Fruit fly (Drosophila melanogaster) whole organism, embryonic: Measurements from ENCODE around the gene tw.

ENCODE experiments used
- Awh ChIP-seq: fragments of 200-800 bp; sonication (Bioruptor generic); IDR thresholded peaks from 2 replicates; pipeline ENCODE4, ENCODE4 v1.3.6; 2022; ENCODE audit warnings: missing biosample characterization, missing genetic modification characterization
- CG10654 ChIP-seq: fragments of 200-800 bp; sonication (Bioruptor generic); optimal IDR thresholded peaks from 2 replicates; lab custom pipeline; 2016; ENCODE audit warnings: missing biosample characterization, missing genetic modification characterization
- CG10979 ChIP-seq: fragments of 200-800 bp; sonication (Bioruptor generic); optimal IDR thresholded peaks from 2 replicates; lab custom pipeline; 2018; ENCODE audit warnings: missing biosample characterization, mild to moderate bottlenecking, missing genetic modification characterization, moderate library complexity
- CG11247 ChIP-seq: fragments of 200-800 bp; sonication (Bioruptor generic); IDR thresholded peaks from 2 replicates; pipeline ENCODE4 v1.3.6; 2022; ENCODE audit warnings: missing biosample characterization, missing genetic modification characterization
- CG11696 ChIP-seq: fragments of 200-800 bp; sonication (Bioruptor generic); IDR thresholded peaks from 2 replicates; pipeline ENCODE4 v1.3.6; 2022; ENCODE audit warnings: missing biosample characterization, missing genetic modification characterization
- CG12104 ChIP-seq: fragments of 200-800 bp; sonication (Bioruptor generic); optimal IDR thresholded peaks from 3 replicates; lab custom pipeline; 2016; ENCODE audit warnings: missing biosample characterization, missing genetic modification characterization
- CG14441 ChIP-seq: fragments of 200-800 bp; sonication (Bioruptor generic); IDR thresholded peaks from 2 replicates; pipeline ENCODE4 v1.3.6; 2022; ENCODE audit warnings: missing biosample characterization, missing genetic modification characterization
- CG15011 ChIP-seq: fragments of 200-800 bp; sonication (Bioruptor generic); optimal IDR thresholded peaks from 3 replicates; lab custom pipeline; 2018; ENCODE audit warnings: missing biosample characterization, mild to moderate bottlenecking, missing genetic modification characterization
- CG18011 ChIP-seq: fragments of 200-800 bp; sonication (Bioruptor generic); optimal IDR thresholded peaks from 2 replicates; lab custom pipeline; 2017; ENCODE audit warnings: missing biosample characterization, missing genetic modification characterization, mild to moderate bottlenecking, moderate library complexity, missing genotype
- CG18619 ChIP-seq: fragments of 200-800 bp; sonication (Bioruptor generic); optimal IDR thresholded peaks from 3 replicates; lab custom pipeline; 2017; ENCODE audit warnings: missing biosample characterization, mild to moderate bottlenecking, missing genetic modification characterization
- CG2199 ChIP-seq: fragments of 200-800 bp; sonication (Bioruptor generic); IDR thresholded peaks from 3 replicates; pipeline ENCODE4 v1.3.6; 2022; ENCODE audit warnings: missing biosample characterization, missing genetic modification characterization
- CG2875 ChIP-seq: fragments of 200-800 bp; sonication (Bioruptor generic); optimal IDR thresholded peaks from 2 replicates; lab custom pipeline; 2017; ENCODE audit warnings: missing biosample characterization, mild to moderate bottlenecking, missing genetic modification characterization, missing genetic modification reagents
- CG2889 ChIP-seq: fragments of 200-800 bp; sonication (Bioruptor generic); IDR thresholded peaks from 3 replicates; pipeline ENCODE4 v1.3.6; 2022; ENCODE audit warnings: missing biosample characterization, missing genetic modification characterization
- CG30431 ChIP-seq: fragments of 200-800 bp; sonication (Bioruptor generic); optimal IDR thresholded peaks from 2 replicates; lab custom pipeline; 2017; ENCODE audit warnings: missing biosample characterization, missing genetic modification characterization
- CG33213 ChIP-seq: fragments of 200-800 bp; sonication (Bioruptor generic); optimal IDR thresholded peaks from 3 replicates; lab custom pipeline; 2016; ENCODE audit warnings: missing biosample characterization, missing genetic modification characterization
- CG33557 ChIP-seq: fragments of 200-800 bp; sonication (Bioruptor generic); optimal IDR thresholded peaks from 2 replicates; lab custom pipeline; 2019; ENCODE audit warnings: missing biosample characterization, mild to moderate bottlenecking, missing genetic modification characterization, moderate library complexity
- CG7839 ChIP-seq: fragments of 200-800 bp; sonication (Bioruptor generic); optimal IDR thresholded peaks from 3 replicates; lab custom pipeline; 2018; ENCODE audit warnings: missing biosample characterization, mild to moderate bottlenecking, missing genetic modification characterization, moderate library complexity
- CG7963 ChIP-seq: fragments of 200-800 bp; sonication (Bioruptor generic); IDR thresholded peaks from 3 replicates; pipeline ENCODE4 v1.3.6; 2022; ENCODE audit warnings: missing biosample characterization, missing genetic modification characterization; ENCODE audit not compliant: partially characterized antibody
- Camta ChIP-seq: fragments of 200-800 bp; sonication (Bioruptor generic); optimal IDR thresholded peaks from 2 replicates; lab custom pipeline; 2016; ENCODE audit warnings: missing biosample characterization, missing genetic modification characterization
- D ChIP-seq, 2 experiments: fragments of 200-800 bp in 1 of 2; fragments of >200 bp in 1 of 2; sonication (Bioruptor generic) in 1 of 2; optimal IDR thresholded peaks; 2 replicates in 1 of 2; 3 replicates in 1 of 2; lab custom pipeline; 2017; ENCODE audit warnings: mild to moderate bottlenecking in 1 of 2, missing biosample characterization in 1 of 2, missing genetic modification characterization in 1 of 2, missing genetic modification reagents in 1 of 2
- Dfd ChIP-seq, 2 experiments: fragments of >200 bp; optimal IDR thresholded peaks; 2 replicates each; lab custom pipeline; 2017; ENCODE audit warnings: missing biosample characterization in 2 of 2, missing genetic modification characterization in 2 of 2
- H2.0 ChIP-seq: fragments of 200-800 bp; sonication (Bioruptor generic); IDR thresholded peaks from 2 replicates; pipeline ENCODE4 v1.3.6; 2022; ENCODE audit warnings: missing biosample characterization, missing genetic modification characterization
- HHEX ChIP-seq: fragments of 200-800 bp; sonication (Bioruptor generic); optimal IDR thresholded peaks from 3 replicates; lab custom pipeline; 2017; ENCODE audit warnings: missing biosample characterization, mild to moderate bottlenecking, missing genetic modification characterization, missing genetic modification reagents
- Hand ChIP-seq: fragments of 200-800 bp; sonication (Bioruptor generic); optimal IDR thresholded peaks from 2 replicates; lab custom pipeline; 2017; ENCODE audit warnings: mild to moderate bottlenecking, missing biosample characterization, missing genetic modification reagents, missing genetic modification characterization
- MESR4 ChIP-seq: fragments of 200-800 bp; sonication (Bioruptor generic); optimal IDR thresholded peaks from 2 replicates; lab custom pipeline; 2018; ENCODE audit warnings: missing biosample characterization, mild to moderate bottlenecking, missing genetic modification characterization, moderate library complexity
- NFAT ChIP-seq: fragments of 200-800 bp; sonication (Bioruptor generic); IDR thresholded peaks from 2 replicates; pipeline ENCODE4 v1.3.6; 2022; ENCODE audit warnings: missing biosample characterization, missing genetic modification characterization
- Trl ChIP-seq, 3 experiments: fragments of >200 bp in 2 of 3; fragments of 200-800 bp in 1 of 3; sonication (Bioruptor generic) in 1 of 3; optimal IDR thresholded peaks; 2 replicates in 1 of 3; 3 replicates in 2 of 3; lab custom pipeline; 2016 to 2017; ENCODE audit warnings: missing biosample characterization in 1 of 3, missing genetic modification characterization in 1 of 3
- Xbp1 ChIP-seq: fragments of 200-800 bp; sonication (Bioruptor generic); optimal IDR thresholded peaks from 3 replicates; lab custom pipeline; 2016; ENCODE audit warnings: missing biosample characterization, mild to moderate bottlenecking, missing genetic modification characterization
- aop ChIP-seq: fragments of 200-800 bp; sonication (Bioruptor generic); IDR thresholded peaks from 2 replicates; pipeline ENCODE4 v1.3.6; 2022; ENCODE audit warnings: missing biosample characterization, missing genetic modification characterization
- cg ChIP-seq: fragments of 200-800 bp; sonication (Bioruptor generic); optimal IDR thresholded peaks from 3 replicates; lab custom pipeline; 2019; ENCODE audit warnings: missing biosample characterization, mild to moderate bottlenecking, missing genetic modification characterization, moderate library complexity
- ci ChIP-seq: fragments of 200-800 bp; sonication (Bioruptor generic); IDR thresholded peaks from 3 replicates; pipeline ENCODE4 v1.3.6; 2022; ENCODE audit warnings: missing biosample characterization, missing genetic modification characterization
- crc ChIP-seq: fragments of 200-800 bp; sonication (Bioruptor generic); optimal IDR thresholded peaks from 2 replicates; lab custom pipeline; 2016; ENCODE audit warnings: missing biosample characterization, missing genetic modification characterization
- da ChIP-seq: fragments of 200-800 bp; sonication (Bioruptor generic); optimal IDR thresholded peaks from 2 replicates; lab custom pipeline; 2016; ENCODE audit warnings: missing biosample characterization, missing genetic modification characterization
- hth ChIP-seq: fragments of >200 bp; optimal IDR thresholded peaks from 2 replicates; lab custom pipeline; 2017; ENCODE audit warnings: inconsistent platforms
- ind ChIP-seq: fragments of 200-800 bp; sonication (Bioruptor generic); optimal IDR thresholded peaks from 3 replicates; lab custom pipeline; 2016; ENCODE audit warnings: missing biosample characterization, missing genetic modification characterization
- lov ChIP-seq, 2 experiments: fragments of 200-800 bp in 1 of 2; fragments of >200 bp in 1 of 2; sonication (Bioruptor generic) in 1 of 2; IDR thresholded peaks in 1 of 2; optimal IDR thresholded peaks in 1 of 2; 2 replicates in 1 of 2; 3 replicates in 1 of 2; pipeline versions ENCODE4 v1.3.6 to Lab custom; 2017 to 2022; ENCODE audit warnings: missing biosample characterization in 1 of 2, missing genetic modification characterization in 1 of 2
- nerfin-2 ChIP-seq: fragments of 200-800 bp; sonication (Bioruptor generic); IDR thresholded peaks from 2 replicates; pipeline ENCODE4 v1.3.6; 2022; ENCODE audit warnings: missing biosample characterization, missing genetic modification characterization; ENCODE audit not compliant: partially characterized antibody
- nom ChIP-seq: fragments of 200-800 bp; sonication (Bioruptor generic); optimal IDR thresholded peaks from 2 replicates; lab custom pipeline; 2017; ENCODE audit warnings: missing biosample characterization, missing genetic modification characterization, mild to moderate bottlenecking, moderate library complexity, missing genetic modification reagents
- org-1 ChIP-seq: fragments of 200-800 bp; sonication (Bioruptor generic); optimal IDR thresholded peaks from 2 replicates; lab custom pipeline; 2017; ENCODE audit warnings: missing biosample characterization, missing genetic modification characterization
- prd ChIP-seq, 3 experiments: fragments of >200 bp in 2 of 3; fragments of 200-800 bp in 1 of 3; sonication (Bioruptor generic) in 1 of 3; optimal IDR thresholded peaks in 2 of 3; IDR thresholded peaks in 1 of 3; 2 replicates in 2 of 3; 3 replicates in 1 of 3; pipeline versions ENCODE4 v1.3.6 to Lab custom; 2017 to 2022; ENCODE audit warnings: missing biosample characterization in 1 of 3, missing genetic modification characterization in 1 of 3
- rib ChIP-seq: fragments of 200-800 bp; sonication (Bioruptor generic); IDR thresholded peaks from 2 replicates; pipeline ENCODE4 v1.3.6; 2022; ENCODE audit warnings: missing biosample characterization, missing genetic modification characterization
- sisA ChIP-seq: fragments of 200-800 bp; sonication (Bioruptor generic); IDR thresholded peaks from 2 replicates; pipeline ENCODE4 v1.3.6; 2022; ENCODE audit warnings: missing biosample characterization, missing genetic modification characterization
- slp2 ChIP-seq: fragments of 200-800 bp; sonication (Bioruptor generic); optimal IDR thresholded peaks from 2 replicates; lab custom pipeline; 2016; ENCODE audit warnings: missing biosample characterization, missing genetic modification characterization
- stc ChIP-seq: fragments of 200-800 bp; sonication (Bioruptor generic); IDR thresholded peaks from 2 replicates; pipeline ENCODE4 v1.3.6; 2022; ENCODE audit warnings: missing biosample characterization, missing genetic modification characterization
- stwl ChIP-seq: fragments of 200-800 bp; sonication (Bioruptor generic); optimal IDR thresholded peaks from 3 replicates; lab custom pipeline; 2018; ENCODE audit warnings: missing biosample characterization, mild to moderate bottlenecking, missing genetic modification characterization, moderate library complexity
- tap ChIP-seq: fragments of 200-800 bp; optimal IDR thresholded peaks from 3 replicates; lab custom pipeline; 2019; ENCODE audit warnings: missing biosample characterization, mild to moderate bottlenecking, missing genetic modification characterization, moderate library complexity
- tio ChIP-seq: fragments of 200-800 bp; sonication (Bioruptor generic); optimal IDR thresholded peaks from 2 replicates; lab custom pipeline; 2017; ENCODE audit warnings: missing biosample characterization, missing genetic modification characterization, inconsistent platforms
- trem ChIP-seq: fragments of 200-800 bp; optimal IDR thresholded peaks from 3 replicates; lab custom pipeline; 2019; ENCODE audit warnings: missing biosample characterization, mild to moderate bottlenecking, missing genetic modification characterization, moderate library complexity
- ttk ChIP-seq: fragments of 200-800 bp; sonication (Bioruptor generic); IDR thresholded peaks from 2 replicates; pipeline ENCODE4 v2.1.2; 2022; ENCODE audit warnings: missing biosample characterization, missing genetic modification characterization

tw gene

DNA sequence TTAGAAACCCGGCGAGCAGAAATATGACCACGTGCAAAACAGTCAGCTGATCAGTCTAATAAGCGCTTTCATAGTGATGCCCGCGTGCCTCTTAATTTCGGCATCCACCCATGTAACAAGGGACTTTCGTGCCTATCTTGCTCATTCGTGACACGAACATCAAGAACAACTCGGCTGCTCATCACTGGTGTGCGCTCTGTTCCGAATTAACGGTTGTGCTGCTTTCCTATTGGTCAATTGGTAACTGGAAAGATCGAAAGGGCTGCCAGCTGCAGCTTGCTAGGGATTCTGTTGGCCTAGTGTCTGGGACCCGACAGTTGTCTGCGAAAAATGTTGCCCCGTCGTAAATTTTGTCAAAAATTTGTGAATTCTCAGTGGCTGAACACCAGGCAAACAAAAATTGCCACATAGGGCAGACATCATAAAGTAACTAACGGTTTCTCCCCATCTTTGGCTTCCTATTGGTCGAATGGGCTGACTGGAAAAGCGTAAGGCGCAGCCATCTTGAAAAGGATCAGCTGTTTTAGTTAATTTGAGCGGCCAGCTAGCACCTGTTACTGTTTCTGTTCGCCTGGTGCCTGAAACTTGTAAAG, 11.9 kb downstream of the tw start (continued):
- no peak for TF ChIP-seq org-1 (GFP tag; lab: Kevin White, UChicago)
- TF ChIP-seq CG7839 (tag; lab: Kevin White, UChicago), result no peak
- peak; percentile 11 for TF ChIP-seq MESR4 (GFP tag; lab: Kevin White, UChicago)
- TF ChIP-seq stwl (tag; lab: Kevin White, UChicago), result no peak
- TF ChIP-seq ci (GFP tag; lab: Robert Waterston, UW), result no peak
- peak; percentile 34 for TF ChIP-seq Xbp1 (GFP tag; lab: Kevin White, UChicago)
- TF ChIP-seq rib, result peak; percentile 46; the same call in 1 of the 2 replicates
- TF ChIP-seq CG15011, result no peak
- TF ChIP-seq CG2875, result no peak
- no peak for TF ChIP-seq da
- TF ChIP-seq Dfd (GFP tag; optimal IDR thresholded peaks at IDR 0.05; lab: Kevin White, UChicago), result no peak
- TF ChIP-seq prd (optimal IDR thresholded peaks at IDR 0.05; lab: Kevin White, UChicago), result no peak
- TF ChIP-seq prd (GFP tag; IDR thresholded peaks at IDR 0.05; lab: Robert Waterston, UW), result no peak
- TF ChIP-seq nerfin-2, result peak; percentile 61; the same call in 1 of the 2 replicates
- TF ChIP-seq CG11696 (GFP tag; lab: Robert Waterston, UW), result no peak
- no peak for TF ChIP-seq CG11247
- peak; percentile 92 for TF ChIP-seq CG7963 (GFP tag; lab: Robert Waterston, UW)
- no peak for TF ChIP-seq CG2889
- no peak for TF ChIP-seq Hand (GFP tag; lab: Kevin White, UChicago)
- TF ChIP-seq tio, result no peak
- no peak for TF ChIP-seq sisA (GFP tag; lab: Robert Waterston, UW)
- TF ChIP-seq lov (optimal IDR thresholded peaks at IDR 0.05; lab: Kevin White, UChicago), result no peak
- TF ChIP-seq lov (GFP tag; IDR thresholded peaks at IDR 0.05; lab: Robert Waterston, UW), result no peak
- no peak for TF ChIP-seq H2.0 (GFP tag; lab: Robert Waterston, UW)
- no peak for TF ChIP-seq D (optimal IDR thresholded peaks at IDR 0.05; lab: Kevin White, UChicago)
- TF ChIP-seq D (GFP tag; optimal IDR thresholded peaks at IDR 0.05; lab: Kevin White, UChicago), result no peak
- no peak for TF ChIP-seq hth
- peak; percentile 98 for TF ChIP-seq CG33213 (GFP tag; lab: Kevin White, UChicago)
- TF ChIP-seq crc, result no peak
- no peak for TF ChIP-seq CG18011
- no peak for TF ChIP-seq Awh
- TF ChIP-seq tap (tag; lab: Kevin White, UChicago), result no peak
- no peak for TF ChIP-seq Trl (optimal IDR thresholded peaks at IDR 0.05; lab: Kevin White, UChicago)
- no peak for TF ChIP-seq Trl (GFP tag; optimal IDR thresholded peaks at IDR 0.05; lab: Kevin White, UChicago)
- no peak for TF ChIP-seq CG33557 (GFP tag; lab: Kevin White, UChicago)
- no peak for TF ChIP-seq HHEX (GFP tag; lab: Kevin White, UChicago)
- no peak for TF ChIP-seq stc (GFP tag; lab: Robert Waterston, UW)
- peak; percentile 8; the same call in 1 of the 2 replicates for TF ChIP-seq NFAT (GFP tag; lab: Robert Waterston, UW)
- TF ChIP-seq CG10979 (tag; lab: Kevin White, UChicago), result peak; percentile 6
- TF ChIP-seq cg, result no peak
- no peak for TF ChIP-seq slp2 (GFP tag; lab: Kevin White, UChicago)
- TF ChIP-seq Camta (GFP tag; lab: Kevin White, UChicago), result no peak
- peak; percentile 23 for TF ChIP-seq trem (tag; lab: Kevin White, UChicago)
- no peak for TF ChIP-seq ttk (GFP tag; lab: Robert Waterston, UW)
- TF ChIP-seq aop (GFP tag; lab: Robert Waterston, UW), result no peak
- TF ChIP-seq ind (GFP tag; lab: Kevin White, UChicago), result no peak
- TF ChIP-seq CG18619 (GFP tag; lab: Kevin White, UChicago), result no peak
- no peak for TF ChIP-seq CG2199
- no peak for TF ChIP-seq CG10654 (GFP tag; lab: Kevin White, UChicago)
- no peak for TF ChIP-seq CG14441 (GFP tag; lab: Robert Waterston, UW)
- TF ChIP-seq nom (GFP tag; lab: Kevin White, UChicago), result peak; percentile 38
- no peak for TF ChIP-seq CG12104
- no peak for TF ChIP-seq CG30431 (GFP tag; lab: Kevin White, UChicago)
